Fruit fly (Drosophila melanogaster): ENCODE data around the gene Tcs5.

Tcs5 gene

DNA sequence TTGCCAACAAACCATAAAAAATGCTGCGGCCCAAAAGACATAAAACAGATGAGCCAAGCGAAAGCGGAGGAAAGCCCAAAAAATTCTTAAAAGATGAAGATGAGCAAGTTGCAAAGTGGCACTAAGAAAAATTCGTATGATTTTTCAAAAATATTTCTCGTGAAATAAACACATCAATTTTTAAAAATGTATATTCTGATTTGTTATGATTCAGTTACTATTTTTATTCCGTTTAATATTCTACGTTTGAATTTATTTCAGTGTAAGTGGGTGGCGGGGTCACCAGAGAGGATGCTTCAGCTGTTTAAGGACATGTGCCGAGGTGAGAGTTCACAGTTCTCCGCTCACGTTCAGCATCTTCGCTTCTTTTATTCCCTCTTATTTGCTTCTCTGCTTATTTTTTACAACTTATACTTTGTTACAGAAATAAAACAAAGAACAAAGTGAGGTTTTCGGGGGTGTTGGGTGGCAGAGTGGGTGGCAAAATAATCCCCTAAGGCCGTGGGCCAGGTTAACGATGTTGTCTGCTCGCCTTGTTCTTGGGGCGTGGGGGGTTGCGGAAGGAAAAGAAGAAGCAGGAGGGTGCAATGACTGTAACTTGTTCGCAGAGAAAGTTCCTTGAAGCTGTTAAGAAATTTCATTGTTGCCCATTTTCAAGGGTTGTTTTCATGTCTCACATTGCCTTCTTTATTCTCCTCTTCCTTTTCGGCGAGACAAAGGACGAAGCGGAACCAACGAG lies 43.2 kb upstream of the Tcs5 start (continued):
- peak; percentile 5 for TF ChIP-seq Bteb2 (GFP tag; optimal IDR thresholded peaks at IDR 0.05)
- no peak for TF ChIP-seq Poxn (GFP tag; IDR thresholded peaks at IDR 0.05)
- TF ChIP-seq CG17186 (GFP tag; optimal IDR thresholded peaks at IDR 0.05) = no peak
- peak; percentile 24 for TF ChIP-seq CG10267 (tag; optimal IDR thresholded peaks at IDR 0.05)
- peak; percentile 10 for TF ChIP-seq Camta (GFP tag; optimal IDR thresholded peaks at IDR 0.05)
- TF ChIP-seq CG7963 (GFP tag; IDR thresholded peaks at IDR 0.05; ENCODE audit: partially characterized antibody) = no peak
- no peak for TF ChIP-seq CG10462 (GFP tag; optimal IDR thresholded peaks at IDR 0.05)
- TF ChIP-seq ap (GFP tag; IDR thresholded peaks at IDR 0.05) = no peak
- peak; percentile 56 for TF ChIP-seq CG31441 (GFP tag; IDR thresholded peaks at IDR 0.05)
- no peak for TF ChIP-seq ro (GFP tag; IDR thresholded peaks at IDR 0.05)
- no peak for TF ChIP-seq CG31224 (GFP tag; IDR thresholded peaks at IDR 0.05)
- no peak for TF ChIP-seq z (GFP tag; IDR thresholded peaks at IDR 0.05)
- peak; percentile 36 for TF ChIP-seq Fer3 (tag; optimal IDR thresholded peaks at IDR 0.05)
- TF ChIP-seq Rfx (GFP tag; IDR thresholded peaks at IDR 0.05) = peak; percentile 55
- TF ChIP-seq fd96Cb (tag; optimal IDR thresholded peaks at IDR 0.05) = peak; percentile 30
- no peak for TF ChIP-seq bbx (GFP tag; IDR thresholded peaks at IDR 0.05; ENCODE audit: partially characterized antibody)
- TF ChIP-seq CG33557 (GFP tag; optimal IDR thresholded peaks at IDR 0.05) = no peak
- no peak for TF ChIP-seq ash1 (GFP tag; optimal IDR thresholded peaks at IDR 0.05)
- no peak for TF ChIP-seq Doc2 (GFP tag; IDR thresholded peaks at IDR 0.05)
- peak; percentile 38 for TF ChIP-seq phol (tag; optimal IDR thresholded peaks at IDR 0.05)
- TF ChIP-seq en (GFP tag; optimal IDR thresholded peaks at IDR 0.05) = no peak
- TF ChIP-seq Opbp (GFP tag; IDR thresholded peaks at IDR 0.05; ENCODE audit: partially characterized antibody) = no peak
- TF ChIP-seq btn (GFP tag; optimal IDR thresholded peaks at IDR 0.05) = no peak
- peak; percentile 36 for TF ChIP-seq CG30403 (GFP tag; optimal IDR thresholded peaks at IDR 0.05)
- TF ChIP-seq CG8281 (tag; optimal IDR thresholded peaks at IDR 0.05) = no peak
- peak; percentile 7; the same call in 1 of the 3 replicates for TF ChIP-seq CG7357 (GFP tag; IDR thresholded peaks at IDR 0.05)
- TF ChIP-seq CG4328 (GFP tag; optimal IDR thresholded peaks at IDR 0.05) = no peak
- peak; percentile 28; the same call in 1 of the 2 replicates for TF ChIP-seq Ada2b (GFP tag; IDR thresholded peaks at IDR 0.05)
- peak; percentile 28 for TF ChIP-seq CG18476 (GFP tag; optimal IDR thresholded peaks at IDR 0.05)
- no peak for TF ChIP-seq vnd (GFP tag; IDR thresholded peaks at IDR 0.05; ENCODE audit: partially characterized antibody)
- no peak for TF ChIP-seq prd (optimal IDR thresholded peaks at IDR 0.05)
- no peak for TF ChIP-seq prd (GFP tag; IDR thresholded peaks at IDR 0.05)
- TF ChIP-seq zf30C (GFP tag; optimal IDR thresholded peaks at IDR 0.05) = peak; percentile 28
- no peak for TF ChIP-seq Hr39 (optimal IDR thresholded peaks at IDR 0.05)
- no peak for TF ChIP-seq Lhr (GFP tag; optimal IDR thresholded peaks at IDR 0.05)
- TF ChIP-seq knrl (GFP tag; IDR thresholded peaks at IDR 0.05; ENCODE audit: partially characterized antibody) = no peak
- TF ChIP-seq Hr51 (GFP tag; optimal IDR thresholded peaks at IDR 0.05) = peak; percentile 4 to 66
- no peak for TF ChIP-seq Hr78 (GFP tag; optimal IDR thresholded peaks at IDR 0.05)
- peak; percentile 48 for TF ChIP-seq CG13424 (tag; optimal IDR thresholded peaks at IDR 0.05)
- peak; percentile 24 for TF ChIP-seq ewg (GFP tag; optimal IDR thresholded peaks at IDR 0.05)
- TF ChIP-seq cwo (GFP tag; optimal IDR thresholded peaks at IDR 0.05) = peak; percentile 62
- peak; percentile 31; the same call in 1 of the 2 replicates for TF ChIP-seq CG3847 (GFP tag; IDR thresholded peaks at IDR 0.05)
- TF ChIP-seq ranshi (GFP tag; IDR thresholded peaks at IDR 0.05) = no peak
- TF ChIP-seq sr (GFP tag; IDR thresholded peaks at IDR 0.05) = no peak
- no peak for TF ChIP-seq CG16779 (GFP tag; IDR thresholded peaks at IDR 0.05)
- 0 out of 2 replicates have a peak, but pooled peaks have one; percentile 22 for TF ChIP-seq klu (GFP tag; IDR thresholded peaks at IDR 0.05)
- TF ChIP-seq Aef1 (GFP tag; IDR thresholded peaks at IDR 0.05) = 0 out of 3 replicates have a peak, but pooled peaks have one; percentile 15
- no peak for TF ChIP-seq CG6791 (GFP tag; IDR thresholded peaks at IDR 0.05; ENCODE audit: partially characterized antibody)
- TF ChIP-seq dmrt11E (tag; optimal IDR thresholded peaks at IDR 0.05) = no peak

All from whole organism, embryonic.